Fruit fly (Drosophila melanogaster) whole organism, embryonic: ENCODE measurements around the gene GatB.

Source experiments
- CG1024 ChIP-seq: fragments of 200-800 bp; sonication (Bioruptor generic); IDR thresholded peaks from 2 replicates; pipeline ENCODE4 v1.3.6; 2022; ENCODE audit warnings: missing biosample characterization, missing genetic modification characterization
- CG10462 ChIP-seq: fragments of 200-800 bp; sonication (Bioruptor generic); optimal IDR thresholded peaks from 2 replicates; lab custom pipeline; 2016; ENCODE audit warnings: missing biosample characterization, missing genetic modification characterization
- CG10959 ChIP-seq: fragments of 200-800 bp; sonication (Bioruptor generic); IDR thresholded peaks from 2 replicates; pipeline ENCODE4 v1.3.6; 2022; ENCODE audit warnings: missing biosample characterization, missing genetic modification characterization
- CG12942 ChIP-seq: fragments of 200-800 bp; sonication (Bioruptor generic); optimal IDR thresholded peaks from 3 replicates; lab custom pipeline; 2016; ENCODE audit warnings: missing biosample characterization, missing genetic modification characterization
- CG15696 ChIP-seq: fragments of 200-800 bp; sonication (Bioruptor generic); optimal IDR thresholded peaks from 2 replicates; lab custom pipeline; 2019; ENCODE audit warnings: missing biosample characterization, mild to moderate bottlenecking, missing genetic modification characterization, moderate library complexity
- CG17802 ChIP-seq: fragments of 200-800 bp; sonication (Bioruptor generic); optimal IDR thresholded peaks from 2 replicates; lab custom pipeline; 2018; ENCODE audit warnings: missing biosample characterization, mild to moderate bottlenecking, missing genetic modification characterization, moderate library complexity
- CG32772 ChIP-seq: fragments of 200-800 bp; sonication (Bioruptor generic); IDR thresholded peaks from 2 replicates; pipeline ENCODE4 v1.3.6; 2022; ENCODE audit warnings: missing biosample characterization, missing genetic modification characterization
- CG3726 ChIP-seq: fragments of 200-800 bp; sonication (Bioruptor generic); IDR thresholded peaks from 3 replicates; pipeline ENCODE4, ENCODE4 v1.3.6; 2022; ENCODE audit warnings: missing biosample characterization, missing genetic modification characterization
- CG3838 ChIP-seq: fragments of 200-800 bp; sonication (Bioruptor generic); optimal IDR thresholded peaks from 3 replicates; lab custom pipeline; 2016; ENCODE audit warnings: missing biosample characterization, missing genetic modification characterization
- CG4282 ChIP-seq: fragments of 200-800 bp; sonication (Bioruptor generic); optimal IDR thresholded peaks from 2 replicates; lab custom pipeline; 2016; ENCODE audit warnings: missing biosample characterization, missing genetic modification characterization
- CG6689 ChIP-seq: fragments of 200-800 bp; sonication (Bioruptor generic); IDR thresholded peaks from 2 replicates; pipeline ENCODE4 v1.3.6; 2022; ENCODE audit warnings: missing biosample characterization, missing genetic modification characterization
- CG7786 ChIP-seq: fragments of 200-800 bp; sonication (Bioruptor generic); optimal IDR thresholded peaks from 2 replicates; lab custom pipeline; 2016; ENCODE audit warnings: missing biosample characterization, missing genetic modification characterization
- CG8765 ChIP-seq: fragments of 200-800 bp; sonication (Bioruptor generic); IDR thresholded peaks from 2 replicates; pipeline ENCODE4 v1.3.6; 2022; ENCODE audit warnings: missing biosample characterization, missing genetic modification characterization
- Drgx ChIP-seq: fragments of 200-800 bp; sonication (Bioruptor generic); IDR thresholded peaks from 2 replicates; pipeline ENCODE4 v1.3.6; 2022; ENCODE audit warnings: missing biosample characterization, missing genetic modification characterization
- Fer2 ChIP-seq: fragments of 200-800 bp; sonication (Bioruptor generic); optimal IDR thresholded peaks from 2 replicates; lab custom pipeline; 2018; ENCODE audit warnings: missing biosample characterization, mild to moderate bottlenecking, missing genetic modification characterization, moderate library complexity
- HHEX ChIP-seq: fragments of 200-800 bp; sonication (Bioruptor generic); optimal IDR thresholded peaks from 3 replicates; lab custom pipeline; 2017; ENCODE audit warnings: missing biosample characterization, mild to moderate bottlenecking, missing genetic modification characterization, missing genetic modification reagents
- Hey ChIP-seq: fragments of 200-800 bp; sonication (Bioruptor generic); optimal IDR thresholded peaks from 3 replicates; lab custom pipeline; 2018; ENCODE audit warnings: missing biosample characterization, mild to moderate bottlenecking, missing genetic modification characterization
- Hr39 ChIP-seq: fragments of >200 bp; optimal IDR thresholded peaks from 2 replicates; lab custom pipeline; 2017
- Med ChIP-seq: fragments of 200-800 bp; sonication (Bioruptor generic); peaks from one replicate; lab custom pipeline; 2016; ENCODE audit warnings: missing biosample characterization, missing genetic modification characterization, mild to moderate bottlenecking, inconsistent platforms, moderate library complexity
- Xrp1 ChIP-seq: fragments of 200-800 bp; sonication (Bioruptor generic); IDR thresholded peaks from 2 replicates; pipeline ENCODE4 v1.3.6; 2022; ENCODE audit warnings: missing biosample characterization, missing genetic modification characterization
- btn ChIP-seq: fragments of 200-800 bp; sonication (Bioruptor generic); optimal IDR thresholded peaks from 2 replicates; lab custom pipeline; 2016; ENCODE audit warnings: missing biosample characterization, missing genetic modification characterization
- chinmo ChIP-seq: fragments of 200-800 bp; sonication (Bioruptor generic); IDR thresholded peaks from 4 replicates; pipeline ENCODE4 v1.3.6; 2022; ENCODE audit warnings: missing biosample characterization, missing genetic modification characterization; ENCODE audit not compliant: partially characterized antibody
- disco-r ChIP-seq: fragments of 200-800 bp; sonication (Bioruptor generic); optimal IDR thresholded peaks from 2 replicates; lab custom pipeline; 2016; ENCODE audit warnings: missing biosample characterization, missing genetic modification characterization
- exex ChIP-seq: fragments of 200-800 bp; sonication (Bioruptor generic); optimal IDR thresholded peaks from 4 replicates; lab custom pipeline; 2018; ENCODE audit warnings: missing biosample characterization, mild to moderate bottlenecking, missing genetic modification characterization, moderate library complexity
- gcm ChIP-seq: fragments of 200-800 bp; sonication (Bioruptor generic); optimal IDR thresholded peaks from 2 replicates; lab custom pipeline; 2019; ENCODE audit warnings: missing biosample characterization, mild to moderate bottlenecking, missing genetic modification characterization, moderate library complexity
- gem ChIP-seq: fragments of 200-800 bp; sonication (Bioruptor generic); optimal IDR thresholded peaks from 2 replicates; lab custom pipeline; 2019; ENCODE audit warnings: missing biosample characterization, mild to moderate bottlenecking, missing genetic modification characterization, moderate library complexity
- hth ChIP-seq: fragments of >200 bp; optimal IDR thresholded peaks from 2 replicates; lab custom pipeline; 2017; ENCODE audit warnings: inconsistent platforms
- lilli ChIP-seq: fragments of 200-800 bp; sonication (Bioruptor generic); optimal IDR thresholded peaks from 3 replicates; lab custom pipeline; 2016; ENCODE audit warnings: missing biosample characterization, missing genetic modification characterization
- lola ChIP-seq, 3 experiments: fragments of >200 bp in 2 of 3; fragments of 200-800 bp in 1 of 3; sonication (Bioruptor generic) in 1 of 3; optimal IDR thresholded peaks; 2 replicates each; lab custom pipeline; 2017 to 2019; ENCODE audit warnings: missing biosample characterization in 3 of 3, missing genetic modification characterization in 3 of 3, mild to moderate bottlenecking in 1 of 3, moderate library complexity in 1 of 3
- mirr ChIP-seq: fragments of 200-800 bp; sonication (Bioruptor generic); optimal IDR thresholded peaks from 3 replicates; lab custom pipeline; 2018; ENCODE audit warnings: missing biosample characterization, mild to moderate bottlenecking, missing genetic modification characterization
- nmo ChIP-seq: fragments of 200-800 bp; sonication (Bioruptor generic); optimal IDR thresholded peaks from 2 replicates; lab custom pipeline; 2018; ENCODE audit warnings: missing biosample characterization, mild to moderate bottlenecking, missing genetic modification characterization, moderate library complexity
- nom ChIP-seq: fragments of 200-800 bp; sonication (Bioruptor generic); optimal IDR thresholded peaks from 2 replicates; lab custom pipeline; 2017; ENCODE audit warnings: missing biosample characterization, missing genetic modification characterization, mild to moderate bottlenecking, moderate library complexity, missing genetic modification reagents
- odd ChIP-seq: fragments of 200-800 bp; sonication (Bioruptor generic); optimal IDR thresholded peaks from 2 replicates; lab custom pipeline; 2017; ENCODE audit warnings: missing biosample characterization, mild to moderate bottlenecking, missing genetic modification characterization
- pho ChIP-seq: fragments of 200-800 bp; sonication (Bioruptor generic); optimal IDR thresholded peaks from 2 replicates; lab custom pipeline; 2016; ENCODE audit warnings: missing biosample characterization, missing genetic modification characterization
- stc ChIP-seq: fragments of 200-800 bp; sonication (Bioruptor generic); IDR thresholded peaks from 2 replicates; pipeline ENCODE4 v1.3.6; 2022; ENCODE audit warnings: missing biosample characterization, missing genetic modification characterization
- sug ChIP-seq: fragments of 200-800 bp; optimal IDR thresholded peaks from 2 replicates; lab custom pipeline; 2019; ENCODE audit warnings: missing biosample characterization, mild to moderate bottlenecking, missing genetic modification characterization, moderate library complexity
- ttk ChIP-seq: fragments of 200-800 bp; sonication (Bioruptor generic); IDR thresholded peaks from 2 replicates; pipeline ENCODE4 v2.1.2; 2022; ENCODE audit warnings: missing biosample characterization, missing genetic modification characterization
- zfh1 ChIP-seq: fragments of 200-800 bp; sonication (Bioruptor generic); IDR thresholded peaks from 3 replicates; pipeline ENCODE4 v1.3.6; 2022; ENCODE audit warnings: missing biosample characterization, missing genetic modification characterization

GatB gene

dm6 chr3R:24116972-24117371 lies 13.1 kb downstream of the GatB start (continued):
- TF ChIP-seq Drgx (GFP tag; lab: Robert Waterston, UW) (peak; percentile 42; the same call in 1 of the 2 replicates), exex (peak; percentile 21), CG17802 (tag; lab: Kevin White, UChicago) (no peak), CG7786 (no peak), lilli (GFP tag; lab: Kevin White, UChicago) (no peak), ttk (GFP tag; lab: Robert Waterston, UW) (no peak), CG10462 (GFP tag; lab: Kevin White, UChicago) (no peak)

- TF ChIP-seq CG32772 = no peak
- TF ChIP-seq gcm (GFP tag; lab: Kevin White, UChicago) = no peak
- no peak for TF ChIP-seq Hey (tag; lab: Kevin White, UChicago)
- TF ChIP-seq hth (lab: Kevin White, UChicago) = no peak
- TF ChIP-seq CG1024 (GFP tag; lab: Robert Waterston, UW) = no peak
- peak; percentile 33 for TF ChIP-seq sug (tag; lab: Kevin White, UChicago)
- TF ChIP-seq HHEX = no peak
- TF ChIP-seq exex = peak; percentile 93
- TF ChIP-seq pho (GFP tag; lab: Kevin White, UChicago) = no peak
- no peak for TF ChIP-seq gem (tag; lab: Kevin White, UChicago)
- TF ChIP-seq btn (GFP tag; lab: Kevin White, UChicago) = no peak
- no peak for TF ChIP-seq stc (GFP tag; lab: Robert Waterston, UW)
- peak; percentile 33 for TF ChIP-seq mirr
- no peak for TF ChIP-seq CG3838 (GFP tag; lab: Kevin White, UChicago)
- no peak for TF ChIP-seq CG10959
- TF ChIP-seq Fer2 = no peak
- TF ChIP-seq CG8765 (GFP tag; lab: Robert Waterston, UW) = no peak
- peak; percentile 21 for TF ChIP-seq nom (GFP tag; lab: Kevin White, UChicago)
- no peak for TF ChIP-seq nmo
- no peak for TF ChIP-seq disco-r (GFP tag; lab: Kevin White, UChicago)
- TF ChIP-seq Hr39 = no peak
- TF ChIP-seq Med (GFP tag; lab: Kevin White, UChicago) = peak; percentile 20
- TF ChIP-seq, all 482 proteins: peak for 5
Measured at dm6 chr3R:24116180-24116579, 13.9 kb downstream of the GatB start, which contains the start of gene CG13607. CG13607 (minus strand) TSS chr3R:24116322.

dm6 chr3R:24113070-24113385 lies 17.0 kb downstream of the GatB start, which contains the start of gene Root:
Root (plus strand) TSS chr3R:24113286.
- TF ChIP-seq Drgx (GFP tag; lab: Robert Waterston, UW) (no peak), zfh1 (GFP tag; lab: Robert Waterston, UW) (no peak), odd (no peak), CG12942 (GFP tag; lab: Kevin White, UChicago) (no peak), CG4282 (no peak), CG15696 (no peak), CG3726 (GFP tag; lab: Robert Waterston, UW) (no peak), CG6689 (no peak), lola (GFP tag; optimal IDR thresholded peaks at IDR 0.05; lab: Kevin White, UChicago) (no peak), chinmo (GFP tag; lab: Robert Waterston, UW) (no peak), Xrp1 (no peak), Hr39 (no peak)
